Worm (Caenorhabditis elegans): ENCODE measurements around the gene unc-30.

- TF ChIP-seq nhr-12 (tag; optimal IDR thresholded peaks at IDR 0.05), result no peak
- TF ChIP-seq ceh-82 (tag; optimal IDR thresholded peaks at IDR 0.05), result no peak
Measured at ce11 chrIV:13173359-13173758, 54.6 kb downstream of the unc-30 start.
